Fruit fly (Drosophila melanogaster) whole organism, embryonic: ENCODE results near the gene RpS15Aa.

Source experiments
- Adf1 ChIP-seq: fragments of 200-800 bp; sonication (Bioruptor generic); IDR thresholded peaks from 2 replicates; pipeline ENCODE4 v1.3.6; 2022; ENCODE audit warnings: missing biosample characterization, missing genetic modification characterization
- Aef1 ChIP-seq: fragments of 200-800 bp; sonication (Bioruptor generic); IDR thresholded peaks from 3 replicates; pipeline ENCODE4 v1.3.6; 2022; ENCODE audit warnings: missing biosample characterization, missing genetic modification characterization
- BEAF-32 ChIP-seq: fragments of 200-800 bp; sonication (Bioruptor generic); optimal IDR thresholded peaks from 3 replicates; lab custom pipeline; 2017; ENCODE audit warnings: missing biosample characterization, missing genetic modification characterization, mild to moderate bottlenecking, moderate library complexity, missing genetic modification reagents
- CG10274 ChIP-seq: fragments of 200-800 bp; sonication (Bioruptor generic); optimal IDR thresholded peaks from 3 replicates; lab custom pipeline; 2017; ENCODE audit warnings: missing biosample characterization, mild to moderate bottlenecking, missing genetic modification characterization
- CG10366 ChIP-seq: fragments of 200-800 bp; sonication (Bioruptor generic); IDR thresholded peaks from 2 replicates; pipeline ENCODE4 v1.3.6; 2022; ENCODE audit warnings: missing biosample characterization, missing genetic modification characterization
- CG10959 ChIP-seq: fragments of 200-800 bp; sonication (Bioruptor generic); IDR thresholded peaks from 2 replicates; pipeline ENCODE4 v1.3.6; 2022; ENCODE audit warnings: missing biosample characterization, missing genetic modification characterization
- CG11456 ChIP-seq: fragments of 200-800 bp; sonication (Bioruptor generic); IDR thresholded peaks from 3 replicates; pipeline ENCODE4 v1.3.6; 2022; ENCODE audit warnings: missing biosample characterization, missing genetic modification characterization
- CG13287 ChIP-seq: fragments of 200-800 bp; sonication (Bioruptor generic); IDR thresholded peaks from 2 replicates; pipeline ENCODE4 v1.3.6; 2022; ENCODE audit warnings: missing biosample characterization, missing genetic modification characterization; ENCODE audit not compliant: partially characterized antibody
- CG14860 ChIP-seq: fragments of 200-800 bp; sonication (Bioruptor generic); IDR thresholded peaks from 3 replicates; pipeline ENCODE4 v1.3.6; 2022; ENCODE audit warnings: missing biosample characterization, missing genetic modification characterization; ENCODE audit not compliant: partially characterized antibody
- CG2116 ChIP-seq: fragments of 200-800 bp; sonication (Bioruptor generic); optimal IDR thresholded peaks from 3 replicates; lab custom pipeline; 2018; ENCODE audit warnings: missing biosample characterization, mild to moderate bottlenecking, missing genetic modification characterization
- CG2199 ChIP-seq: fragments of 200-800 bp; sonication (Bioruptor generic); IDR thresholded peaks from 3 replicates; pipeline ENCODE4 v1.3.6; 2022; ENCODE audit warnings: missing biosample characterization, missing genetic modification characterization
- CG6683 ChIP-seq: fragments of 200-800 bp; sonication (Bioruptor generic); optimal IDR thresholded peaks from 2 replicates; lab custom pipeline; 2017; ENCODE audit warnings: missing biosample characterization, mild to moderate bottlenecking, missing genetic modification characterization, missing genetic modification reagents
- CG6791 ChIP-seq: fragments of 200-800 bp; sonication (Bioruptor generic); IDR thresholded peaks from 3 replicates; pipeline ENCODE4 v1.3.6; 2022; ENCODE audit warnings: missing biosample characterization, missing genetic modification characterization; ENCODE audit not compliant: partially characterized antibody
- CG7987 ChIP-seq: fragments of 200-800 bp; sonication (Bioruptor generic); optimal IDR thresholded peaks from 2 replicates; lab custom pipeline; 2018; ENCODE audit warnings: missing biosample characterization, mild to moderate bottlenecking, missing genetic modification characterization, moderate library complexity
- CG9727 ChIP-seq: fragments of 200-800 bp; sonication (Bioruptor generic); optimal IDR thresholded peaks from 3 replicates; lab custom pipeline; 2017; ENCODE audit warnings: missing biosample characterization, mild to moderate bottlenecking, missing genetic modification characterization
- CG9932 ChIP-seq: fragments of 200-800 bp; sonication (Bioruptor generic); IDR thresholded peaks from 2 replicates; pipeline ENCODE4 v1.3.6; 2022; ENCODE audit warnings: missing biosample characterization, missing genetic modification characterization
- CHES-1-like ChIP-seq: fragments of 200-800 bp; sonication (Bioruptor generic); optimal IDR thresholded peaks from 2 replicates; lab custom pipeline; 2016; ENCODE audit warnings: missing biosample characterization, missing genetic modification characterization
- CTCF ChIP-seq: fragments of 200-800 bp; sonication (Bioruptor generic); optimal IDR thresholded peaks from 2 replicates; lab custom pipeline; 2017; ENCODE audit warnings: missing biosample characterization, mild to moderate bottlenecking, missing genetic modification characterization, moderate library complexity
- Drgx ChIP-seq: fragments of 200-800 bp; sonication (Bioruptor generic); IDR thresholded peaks from 2 replicates; pipeline ENCODE4 v1.3.6; 2022; ENCODE audit warnings: missing biosample characterization, missing genetic modification characterization
- E2f2 ChIP-seq: fragments of 200-800 bp; sonication (Bioruptor generic); IDR thresholded peaks from 2 replicates; pipeline ENCODE4 v1.3.6; 2022; ENCODE audit warnings: missing biosample characterization, missing genetic modification characterization
- Hr51 ChIP-seq, 2 experiments: fragments of 200-800 bp; sonication (Bioruptor generic); optimal IDR thresholded peaks; 2 replicates in 1 of 2; 3 replicates in 1 of 2; lab custom pipeline; 2016 to 2018; ENCODE audit warnings: missing biosample characterization in 2 of 2, missing genetic modification characterization in 2 of 2, mild to moderate bottlenecking in 1 of 2, moderate library complexity in 1 of 2
- Jarid2 ChIP-seq: fragments of 200-800 bp; sonication (Bioruptor generic); optimal IDR thresholded peaks from 3 replicates; lab custom pipeline; 2017; ENCODE audit warnings: mild to moderate bottlenecking, missing biosample characterization, missing genetic modification reagents, missing genetic modification characterization
- MTF-1 ChIP-seq: fragments of 200-800 bp; sonication (Bioruptor generic); optimal IDR thresholded peaks from 2 replicates; lab custom pipeline; 2018; ENCODE audit warnings: missing biosample characterization, mild to moderate bottlenecking, missing genetic modification characterization, borderline replicate concordance
- Med ChIP-seq: fragments of 200-800 bp; sonication (Bioruptor generic); peaks from one replicate; lab custom pipeline; 2016; ENCODE audit warnings: missing biosample characterization, missing genetic modification characterization, mild to moderate bottlenecking, inconsistent platforms, moderate library complexity
- Nf-YC ChIP-seq: fragments of 200-800 bp; optimal IDR thresholded peaks from 3 replicates; lab custom pipeline; 2019; ENCODE audit warnings: missing biosample characterization, mild to moderate bottlenecking, missing genetic modification characterization, moderate library complexity
- NfI ChIP-seq: fragments of 200-800 bp; sonication (Bioruptor generic); optimal IDR thresholded peaks from 3 replicates; lab custom pipeline; 2018; ENCODE audit warnings: missing biosample characterization, mild to moderate bottlenecking, missing genetic modification characterization, moderate library complexity
- abd-A ChIP-seq: fragments of 200-800 bp; sonication (Bioruptor generic); optimal IDR thresholded peaks from 3 replicates; lab custom pipeline; 2019; ENCODE audit warnings: missing biosample characterization, mild to moderate bottlenecking, missing genetic modification characterization, moderate library complexity
- chinmo ChIP-seq: fragments of 200-800 bp; sonication (Bioruptor generic); IDR thresholded peaks from 4 replicates; pipeline ENCODE4 v1.3.6; 2022; ENCODE audit warnings: missing biosample characterization, missing genetic modification characterization; ENCODE audit not compliant: partially characterized antibody
- crol ChIP-seq: fragments of 200-800 bp; sonication (Bioruptor generic); IDR thresholded peaks from 2 replicates; pipeline ENCODE4 v1.3.6; 2022; ENCODE audit warnings: missing biosample characterization, missing genetic modification characterization
- da ChIP-seq: fragments of 200-800 bp; sonication (Bioruptor generic); optimal IDR thresholded peaks from 2 replicates; lab custom pipeline; 2016; ENCODE audit warnings: missing biosample characterization, missing genetic modification characterization
- dpn ChIP-seq, 2 experiments: fragments of 200-800 bp; sonication (Bioruptor generic); optimal IDR thresholded peaks; 3 replicates each; lab custom pipeline; 2016; ENCODE audit warnings: missing biosample characterization in 2 of 2, missing genetic modification characterization in 2 of 2
- dysf ChIP-seq: fragments of 200-800 bp; sonication (Bioruptor generic); IDR thresholded peaks from 3 replicates; pipeline ENCODE4 v1.3.6; 2022; ENCODE audit warnings: missing biosample characterization, missing genetic modification characterization
- exex ChIP-seq: fragments of 200-800 bp; sonication (Bioruptor generic); optimal IDR thresholded peaks from 4 replicates; lab custom pipeline; 2018; ENCODE audit warnings: missing biosample characterization, mild to moderate bottlenecking, missing genetic modification characterization, moderate library complexity
- ham ChIP-seq: fragments of 200-800 bp; sonication (Bioruptor generic); IDR thresholded peaks from 2 replicates; pipeline ENCODE4 v1.3.6; 2022; ENCODE audit warnings: missing biosample characterization, missing genetic modification characterization
- luna ChIP-seq: fragments of 200-800 bp; sonication (Bioruptor generic); optimal IDR thresholded peaks from 2 replicates; lab custom pipeline; 2016; ENCODE audit warnings: missing biosample characterization, missing genetic modification characterization
- mam ChIP-seq: fragments of 200-800 bp; sonication (Bioruptor generic); optimal IDR thresholded peaks from 3 replicates; lab custom pipeline; 2016; ENCODE audit warnings: missing biosample characterization, missing genetic modification characterization
- mirr ChIP-seq: fragments of 200-800 bp; sonication (Bioruptor generic); optimal IDR thresholded peaks from 3 replicates; lab custom pipeline; 2018; ENCODE audit warnings: missing biosample characterization, mild to moderate bottlenecking, missing genetic modification characterization
- nom ChIP-seq: fragments of 200-800 bp; sonication (Bioruptor generic); optimal IDR thresholded peaks from 2 replicates; lab custom pipeline; 2017; ENCODE audit warnings: missing biosample characterization, missing genetic modification characterization, mild to moderate bottlenecking, moderate library complexity, missing genetic modification reagents
- repo ChIP-seq: fragments of 200-800 bp; sonication (Bioruptor generic); optimal IDR thresholded peaks from 2 replicates; lab custom pipeline; 2016; ENCODE audit warnings: missing biosample characterization, missing genetic modification characterization
- run ChIP-seq: fragments of 200-800 bp; sonication (Bioruptor generic); optimal IDR thresholded peaks from 3 replicates; lab custom pipeline; 2018; ENCODE audit warnings: missing biosample characterization, mild to moderate bottlenecking, missing genetic modification characterization
- sens ChIP-seq: fragments of 200-800 bp; sonication (Bioruptor generic); peaks from one replicate; lab custom pipeline; 2016; ENCODE audit warnings: missing biosample characterization, missing genetic modification characterization
- ssp ChIP-seq: fragments of 200-800 bp; sonication (Bioruptor generic); IDR thresholded peaks from 2 replicates; pipeline ENCODE4 v1.3.6; 2022; ENCODE audit warnings: missing biosample characterization, missing genetic modification characterization
- sug ChIP-seq: fragments of 200-800 bp; optimal IDR thresholded peaks from 2 replicates; lab custom pipeline; 2019; ENCODE audit warnings: missing biosample characterization, mild to moderate bottlenecking, missing genetic modification characterization, moderate library complexity
- trh ChIP-seq: fragments of 200-800 bp; sonication (Bioruptor generic); optimal IDR thresholded peaks from 2 replicates; lab custom pipeline; 2016; ENCODE audit warnings: missing biosample characterization, missing genetic modification characterization
- unc-4 ChIP-seq: fragments of 200-800 bp; sonication (Bioruptor generic); IDR thresholded peaks from 2 replicates; pipeline ENCODE4 v1.3.6; 2022; ENCODE audit warnings: missing biosample characterization, missing genetic modification characterization; ENCODE audit not compliant: partially characterized antibody
- wor ChIP-seq: fragments of 200-800 bp; sonication (Bioruptor generic); IDR thresholded peaks from 2 replicates; pipeline ENCODE4 v1.3.6; 2022; ENCODE audit warnings: missing biosample characterization, missing genetic modification characterization

The RpS15Aa gene

dm6 chrX:13329572-13330046, 7.9 kb downstream of the RpS15Aa start, which contains the start of gene Prx2 (continued):
- no peak for TF ChIP-seq da (GFP tag; lab: Kevin White, UChicago)
- no peak for TF ChIP-seq wor (GFP tag; lab: Robert Waterston, UW)
- peak; percentile 80 for TF ChIP-seq BEAF-32 (GFP tag; lab: Kevin White, UChicago)
- TF ChIP-seq CG6791 = peak; percentile 78
- TF ChIP-seq exex (tag; lab: Kevin White, UChicago) = peak; percentile 21
- TF ChIP-seq mam (GFP tag; lab: Kevin White, UChicago) = peak; percentile 36
- no peak for TF ChIP-seq ham (GFP tag; lab: Robert Waterston, UW)
- peak; percentile 33; the same call in 1 of the 2 replicates for TF ChIP-seq Adf1 (GFP tag; lab: Robert Waterston, UW)
- peak; percentile 6 for TF ChIP-seq NfI (GFP tag; lab: Kevin White, UChicago)
- TF ChIP-seq nom (GFP tag; lab: Kevin White, UChicago) = peak; percentile 73
- TF ChIP-seq ssp (GFP tag; lab: Robert Waterston, UW) = 0 out of 2 replicates have a peak, but pooled peaks have one; percentile 8
- TF ChIP-seq CG6683 (GFP tag; lab: Kevin White, UChicago) = no peak
- peak; percentile 48; the same call in 2 of the 3 replicates for TF ChIP-seq CG14860 (GFP tag; lab: Robert Waterston, UW)
- TF ChIP-seq CG13287 = peak; percentile 84
- TF ChIP-seq Med (GFP tag; lab: Kevin White, UChicago) = peak; percentile 72
- peak; percentile 49 for TF ChIP-seq mirr
- TF ChIP-seq CG11456 (GFP tag; lab: Robert Waterston, UW) = peak; percentile 69; the same call in 2 of the 3 replicates
- no peak for TF ChIP-seq repo (GFP tag; lab: Kevin White, UChicago)
- TF ChIP-seq Nf-YC (tag; lab: Kevin White, UChicago) = peak; percentile 7
- TF ChIP-seq trh (GFP tag; lab: Kevin White, UChicago) = no peak
- TF ChIP-seq MTF-1 = peak; percentile 32
- peak; percentile 33 for TF ChIP-seq sug (tag; lab: Kevin White, UChicago)
- TF ChIP-seq CTCF (GFP tag; lab: Kevin White, UChicago) = peak; percentile 93
- peak; percentile 18 for TF ChIP-seq luna (GFP tag; lab: Kevin White, UChicago)
- peak; percentile 83 for TF ChIP-seq unc-4 (GFP tag; lab: Robert Waterston, UW)
- peak; percentile 41 for TF ChIP-seq CG2116 (GFP tag; lab: Kevin White, UChicago)
- peak; percentile 60 for TF ChIP-seq Jarid2 (GFP tag; lab: Kevin White, UChicago)
- peak; percentile 19 for TF ChIP-seq abd-A (tag; lab: Kevin White, UChicago)

- peak; percentile 48 for TF ChIP-seq CG10274 (GFP tag; lab: Kevin White, UChicago)
- peak; percentile 30; the same call in 1 of the 2 replicates for TF ChIP-seq Drgx (GFP tag; lab: Robert Waterston, UW)
- peak in 1 of 2 experiments; percentile 2 for TF ChIP-seq Hr51 (GFP tag; optimal IDR thresholded peaks at IDR 0.05; lab: Kevin White, UChicago)
- TF ChIP-seq dysf = 0 out of 3 replicates have a peak, but pooled peaks have one; percentile 47
- TF ChIP-seq E2f2 (GFP tag; lab: Robert Waterston, UW) = no peak
- TF ChIP-seq, all 482 proteins: peak for 4
These were observed 12.2 kb downstream of the RpS15Aa start for dm6 chrX:13325310-13325709.

- TF ChIP-seq exex (tag; lab: Kevin White, UChicago) (peak; percentile 29), CHES-1-like (no peak), dpn (GFP tag; optimal IDR thresholded peaks at IDR 0.05; lab: Kevin White, UChicago) (no peak), CG7987 (GFP tag; lab: Kevin White, UChicago) (no peak), CG10959 (GFP tag; lab: Robert Waterston, UW) (no peak), Aef1 (GFP tag; lab: Robert Waterston, UW) (0 out of 3 replicates have a peak, but pooled peaks have one; percentile 3), run (no peak), CG2199 (GFP tag; lab: Robert Waterston, UW) (0 out of 3 replicates have a peak, but pooled peaks have one; percentile 12), chinmo (GFP tag; lab: Robert Waterston, UW) (0 out of 4 replicates have a peak, but pooled peaks have one; percentile 55), CG9727 (GFP tag; lab: Kevin White, UChicago) (no peak), CG10366 (GFP tag; lab: Robert Waterston, UW) (peak; percentile 4; the same call in 1 of the 2 replicates), CG9932 (GFP tag; lab: Robert Waterston, UW) (0 out of 2 replicates have a peak, but pooled peaks have one; percentile 2), sens (no peak), crol (GFP tag; lab: Robert Waterston, UW) (peak; percentile 83), wor (GFP tag; lab: Robert Waterston, UW) (0 out of 2 replicates have a peak, but pooled peaks have one; percentile 1)
These were observed 14.0 kb downstream of the RpS15Aa start for dm6 chrX:13323526-13323925.
